Worm (Caenorhabditis elegans) whole organism, late embryonic: ENCODE results near the gene C08F1.11.

Source experiments
- C08G9.2 ChIP-seq: sonication (generic microtip); optimal IDR thresholded peaks from 2 replicates; lab custom pipeline; 2016; ENCODE audit warnings: mild to moderate bottlenecking, missing genetic modification characterization, moderate library complexity, missing compliant biosample characterization
- C38D4.7 ChIP-seq: fragments of 200-800 bp; sonication (Bioruptor generic); optimal IDR thresholded peaks from 2 replicates; lab custom pipeline; 2018; ENCODE audit warnings: mild to moderate bottlenecking, missing genetic modification characterization, moderate library complexity, missing compliant biosample characterization
- F13H6.1 ChIP-seq: sonication (generic microtip); optimal IDR thresholded peaks from 2 replicates; lab custom pipeline; 2016; ENCODE audit warnings: missing genetic modification characterization, missing compliant biosample characterization
- K09A11.1 ChIP-seq: sonication (generic microtip); optimal IDR thresholded peaks from 2 replicates; lab custom pipeline; 2017; ENCODE audit warnings: antibody characterized with exemption, mild to moderate bottlenecking, missing genetic modification characterization, missing compliant biosample characterization; ENCODE audit not compliant: insufficient read depth
- T23F11.4 ChIP-seq: fragments of 200-800 bp; sonication (Bioruptor generic); optimal IDR thresholded peaks from 2 replicates; lab custom pipeline; 2018; ENCODE audit warnings: mild to moderate bottlenecking, missing genetic modification characterization, missing compliant biosample characterization
- Y22D7AL.16 ChIP-seq: sonication (generic microtip); optimal IDR thresholded peaks from 2 replicates; lab custom pipeline; 2016; ENCODE audit warnings: missing genetic modification characterization, missing compliant biosample characterization
- ceh-18 ChIP-seq: sonication (generic microtip); optimal IDR thresholded peaks from 2 replicates; lab custom pipeline; 2016; ENCODE audit warnings: missing genetic modification characterization, missing compliant biosample characterization
- ceh-2 ChIP-seq: sonication (generic microtip); optimal IDR thresholded peaks from 2 replicates; lab custom pipeline; 2016; ENCODE audit warnings: missing genotype, missing genetic modification characterization, missing compliant biosample characterization
- ceh-22 ChIP-seq: sonication (generic microtip); optimal IDR thresholded peaks from 2 replicates; lab custom pipeline; 2017; ENCODE audit warnings: missing biosample characterization, missing genetic modification characterization
- ceh-24 ChIP-seq: sonication (generic microtip); optimal IDR thresholded peaks from 2 replicates; lab custom pipeline; 2016; ENCODE audit warnings: mild to moderate bottlenecking, missing genetic modification characterization, missing compliant biosample characterization
- ceh-30 ChIP-seq: fragments of 150-350 bp; optimal IDR thresholded peaks from 2 replicates; lab custom pipeline; 2014; ENCODE audit warnings: missing biosample characterization, missing genetic modification characterization
- ceh-6 ChIP-seq: fragments of 200-800 bp; sonication (Bioruptor generic); optimal IDR thresholded peaks from 2 replicates; lab custom pipeline; 2018; ENCODE audit warnings: mild to moderate bottlenecking, missing genetic modification characterization, missing compliant biosample characterization
- ceh-9 ChIP-seq: sonication (generic microtip); optimal IDR thresholded peaks from 2 replicates; lab custom pipeline; 2016; ENCODE audit warnings: mild to moderate bottlenecking, missing genetic modification characterization, inconsistent platforms, missing compliant biosample characterization
- che-1 ChIP-seq: sonication (generic microtip); optimal IDR thresholded peaks from 2 replicates; lab custom pipeline; 2016; ENCODE audit warnings: mild to moderate bottlenecking, missing genetic modification characterization, missing compliant biosample characterization
- dmd-4 ChIP-seq: sonication (generic microtip); optimal IDR thresholded peaks from 2 replicates; lab custom pipeline; 2016; ENCODE audit warnings: borderline replicate concordance, missing genetic modification characterization, missing compliant biosample characterization
- eyg-1 ChIP-seq: sonication (generic microtip); optimal IDR thresholded peaks from 2 replicates; lab custom pipeline; 2016; ENCODE audit warnings: missing genotype, missing genetic modification characterization, missing compliant biosample characterization
- fkh-10 ChIP-seq: fragments of 150-350 bp; optimal IDR thresholded peaks from 2 replicates; lab custom pipeline; 2014; ENCODE audit warnings: missing biosample characterization, missing genetic modification reagents, missing genetic modification characterization
- hlh-13 ChIP-seq: fragments of 200-800 bp; sonication (Bioruptor generic); optimal IDR thresholded peaks from 2 replicates; lab custom pipeline; 2018; ENCODE audit warnings: mild to moderate bottlenecking, missing genetic modification characterization, missing compliant biosample characterization
- hlh-15 ChIP-seq: sonication (generic microtip); optimal IDR thresholded peaks from 2 replicates; lab custom pipeline; 2016; ENCODE audit warnings: missing genetic modification characterization, missing compliant biosample characterization
- hlh-30 ChIP-seq: sonication (generic microtip); optimal IDR thresholded peaks from 2 replicates; lab custom pipeline; 2017; ENCODE audit warnings: antibody characterized with exemption, missing genetic modification characterization, missing compliant biosample characterization; ENCODE audit not compliant: insufficient read depth
- hlh-6 ChIP-seq: sonication (generic microtip); optimal IDR thresholded peaks from 2 replicates; lab custom pipeline; 2016; ENCODE audit warnings: missing genotype, missing genetic modification characterization, missing compliant biosample characterization
- lim-6 ChIP-seq: sonication (generic microtip); optimal IDR thresholded peaks from 2 replicates; lab custom pipeline; 2016; ENCODE audit warnings: missing genetic modification characterization, missing compliant biosample characterization
- nfya-1 ChIP-seq: sonication (generic microtip); optimal IDR thresholded peaks from 2 replicates; lab custom pipeline; 2017; ENCODE audit warnings: missing genetic modification characterization, mild to moderate bottlenecking, missing compliant biosample characterization, antibody characterized with exemption, moderate library complexity
- nhr-11 ChIP-seq: fragments of 150-350 bp; optimal IDR thresholded peaks from 2 replicates; lab custom pipeline; 2014; ENCODE audit warnings: missing biosample characterization, missing genetic modification characterization
- npax-4 ChIP-seq: sonication (generic microtip); optimal IDR thresholded peaks from 2 replicates; lab custom pipeline; 2016; ENCODE audit warnings: missing genetic modification characterization, missing compliant biosample characterization
- pag-3 ChIP-seq: sonication (generic microtip); optimal IDR thresholded peaks from 2 replicates; lab custom pipeline; 2016; ENCODE audit warnings: missing compliant biosample characterization, missing genetic modification characterization, borderline replicate concordance
- pax-1 ChIP-seq: fragments of 150-350 bp; optimal IDR thresholded peaks from 2 replicates; lab custom pipeline; 2014; ENCODE audit warnings: missing biosample characterization, missing genetic modification characterization
- pha-4 ChIP-seq: fragments of 150-350 bp; optimal IDR thresholded peaks from 2 replicates; lab custom pipeline; 2018; ENCODE audit warnings: missing biosample characterization, missing genetic modification reagents, missing genetic modification characterization
- ref-2 ChIP-seq: sonication (generic microtip); optimal IDR thresholded peaks from 2 replicates; lab custom pipeline; 2016; ENCODE audit warnings: missing genetic modification characterization, missing compliant biosample characterization
- rnt-1 ChIP-seq: sonication (generic microtip); optimal IDR thresholded peaks from 2 replicates; lab custom pipeline; 2016; ENCODE audit warnings: missing genetic modification characterization, missing compliant biosample characterization
- sox-2 ChIP-seq: fragments of 200-800 bp; sonication (Bioruptor generic); IDR thresholded peaks from 2 replicates; pipeline ENCODE4 v1.3.6; 2022; ENCODE audit warnings: missing genetic modification reagents, missing genetic modification characterization, missing compliant biosample characterization
- sox-4 ChIP-seq: sonication (generic microtip); optimal IDR thresholded peaks from 2 replicates; lab custom pipeline; 2017; ENCODE audit warnings: mild to moderate bottlenecking, missing genetic modification characterization, inconsistent platforms, missing compliant biosample characterization
- syd-9 ChIP-seq: sonication (generic microtip); optimal IDR thresholded peaks from 2 replicates; lab custom pipeline; 2016; ENCODE audit warnings: mild to moderate bottlenecking, missing genetic modification characterization, moderate library complexity, missing compliant biosample characterization
- ttx-3 ChIP-seq: sonication (generic microtip); optimal IDR thresholded peaks from 2 replicates; lab custom pipeline; 2016; ENCODE audit warnings: missing genetic modification reagents, missing genetic modification characterization, missing compliant biosample characterization
- unc-55 ChIP-seq: sonication (generic microtip); optimal IDR thresholded peaks from 2 replicates; lab custom pipeline; 2017; ENCODE audit warnings: missing biosample characterization, missing genetic modification reagents, missing genetic modification characterization
- unc-86 ChIP-seq: sonication (generic microtip); optimal IDR thresholded peaks from 2 replicates; lab custom pipeline; 2016; ENCODE audit warnings: missing genetic modification characterization, missing compliant biosample characterization
- zip-5 ChIP-seq: sonication (generic microtip); optimal IDR thresholded peaks from 2 replicates; lab custom pipeline; 2016; ENCODE audit warnings: missing genetic modification characterization, missing compliant biosample characterization

C08F1.11 gene

ce11 chrII:1818300-1818699 is 33.6 kb upstream of the C08F1.11 start, which contains the start of gene fbxb-10:
fbxb-10 (minus strand) TSS chrII:1818400.
- TF ChIP-seq dmd-4 (no peak), ref-2 (tag; lab: Kevin White, UChicago) (no peak), C08G9.2 (tag; lab: Kevin White, UChicago) (no peak), lim-6 (tag; lab: Kevin White, UChicago) (no peak), pha-4 (tag; lab: Kevin White, UChicago) (no peak), hlh-6 (tag; lab: Kevin White, UChicago) (no peak), zip-5 (tag; lab: Kevin White, UChicago) (no peak), ceh-22 (tag; lab: Kevin White, UChicago) (no peak), fkh-10 (GFP tag; lab: Kevin White, UChicago) (no peak), F13H6.1 (tag; lab: Kevin White, UChicago) (no peak), npax-4 (tag; lab: Kevin White, UChicago) (no peak), nhr-11 (no peak), hlh-30 (tag; lab: Kevin White, UChicago) (no peak), sox-4 (tag; lab: Kevin White, UChicago) (no peak), ceh-9 (tag; lab: Kevin White, UChicago) (no peak), ttx-3 (no peak), syd-9 (tag; lab: Kevin White, UChicago) (no peak), ceh-6 (GFP tag; lab: Kevin White, UChicago) (no peak)

ce11 chrII:1816053-1816452 is 31.4 kb upstream of the C08F1.11 start:
- TF ChIP-seq dmd-4 = no peak
- TF ChIP-seq zip-5 (tag; lab: Kevin White, UChicago) = no peak
- TF ChIP-seq ceh-9 (tag; lab: Kevin White, UChicago) = no peak
- TF ChIP-seq rnt-1 (tag; lab: Kevin White, UChicago) = no peak
- no peak for TF ChIP-seq che-1 (tag; lab: Kevin White, UChicago)
- TF ChIP-seq hlh-15 (tag; lab: Kevin White, UChicago) = no peak
- TF ChIP-seq ceh-30 (tag; lab: Kevin White, UChicago) = no peak
- no peak for TF ChIP-seq eyg-1 (tag; lab: Kevin White, UChicago)
- TF ChIP-seq nfya-1 (tag; lab: Kevin White, UChicago) = no peak
- no peak for TF ChIP-seq ref-2 (tag; lab: Kevin White, UChicago)
- no peak for TF ChIP-seq pag-3 (tag; lab: Kevin White, UChicago)
- TF ChIP-seq ceh-24 (tag; lab: Kevin White, UChicago) = no peak
- TF ChIP-seq unc-55 (GFP tag; lab: Kevin White, UChicago) = no peak
- no peak for TF ChIP-seq Y22D7AL.16 (tag; lab: Kevin White, UChicago)
- no peak for TF ChIP-seq pax-1 (tag; lab: Kevin White, UChicago)
- TF ChIP-seq C38D4.7 = no peak
- TF ChIP-seq T23F11.4 (GFP tag; lab: Kevin White, UChicago) = no peak
- TF ChIP-seq C08G9.2 (tag; lab: Kevin White, UChicago) = no peak

ce11 chrII:1808217-1808616 is 23.5 kb upstream of the C08F1.11 start, which contains the start of gene C08F1.8:
C08F1.8 (minus strand) TSS chrII:1808317.
- TF ChIP-seq pag-3 (tag; lab: Kevin White, UChicago) (no peak), che-1 (tag; lab: Kevin White, UChicago) (no peak), ceh-2 (tag; lab: Kevin White, UChicago) (no peak), sox-2 (GFP tag; lab: Robert Waterston, UW) (no peak), unc-86 (tag; lab: Kevin White, UChicago) (no peak), hlh-13 (no peak), ceh-18 (no peak), K09A11.1 (tag; lab: Kevin White, UChicago) (no peak), hlh-30 (tag; lab: Kevin White, UChicago) (peak; percentile 42)
- TF ChIP-seq, all 69 proteins: peak for 1
